Worm (Caenorhabditis elegans) whole organism, L4 larva: ENCODE results near the gene igcm-4.
A peak's percentile ranks its signal among the peaks of the same experiment; 100 is the strongest.

Experiments
- D1046.2 ChIP-seq: fragments of 200-800 bp; sonication (Bioruptor generic); IDR thresholded peaks from 2 replicates; pipeline ENCODE4 v1.3.6; 2022; ENCODE audit warnings: missing genetic modification characterization, missing compliant biosample characterization
- F44E2.7 ChIP-seq: fragments of 200-800 bp; sonication (Bioruptor generic); IDR thresholded peaks from 2 replicates; pipeline ENCODE4 v2.1.2; 2022; ENCODE audit warnings: missing genetic modification characterization, missing compliant biosample characterization
- T26A8.4 ChIP-seq: fragments of 200-800 bp; sonication (Bioruptor generic); IDR thresholded peaks from 2 replicates; pipeline ENCODE4 v1.3.6; 2022; ENCODE audit warnings: missing genetic modification characterization, missing compliant biosample characterization
- Y105C5A.15 ChIP-seq: fragments of 200-800 bp; sonication (Bioruptor generic); IDR thresholded peaks from 2 replicates; pipeline ENCODE4 v1.3.6; 2022; ENCODE audit warnings: missing genetic modification characterization, missing compliant biosample characterization
- Y75B8A.6 ChIP-seq: fragments of 200-800 bp; sonication (Bioruptor generic); IDR thresholded peaks from 2 replicates; pipeline ENCODE4 v1.3.6; 2022; ENCODE audit warnings: missing genetic modification reagents, missing genetic modification characterization, missing compliant biosample characterization
- aha-1 ChIP-seq: fragments of 150-350 bp; peaks from one replicate; lab custom pipeline; 2014; ENCODE audit warnings: missing biosample characterization, missing genetic modification characterization
- ceh-20 ChIP-seq: fragments of 200-800 bp; sonication (Bioruptor generic); IDR thresholded peaks from 2 replicates; pipeline ENCODE4 v1.3.6; 2022; ENCODE audit warnings: missing genetic modification reagents, missing genetic modification characterization, missing compliant biosample characterization
- ceh-28 ChIP-seq: fragments of 150-350 bp; optimal IDR thresholded peaks from 2 replicates; lab custom pipeline; 2014; ENCODE audit warnings: missing biosample characterization, missing genetic modification reagents, missing genetic modification characterization
- ceh-32 ChIP-seq: sonication (generic microtip); optimal IDR thresholded peaks from 2 replicates; lab custom pipeline; 2016; ENCODE audit warnings: mild to moderate bottlenecking, missing genetic modification characterization, missing compliant biosample characterization; ENCODE audit not compliant: poor library complexity
- ces-1 ChIP-seq: fragments of 150-350 bp; sonication (generic microtip); optimal IDR thresholded peaks from 4 replicates; lab custom pipeline; 2014; ENCODE audit warnings: missing biosample characterization, missing genetic modification reagents, missing genetic modification characterization
- cey-2 ChIP-seq: sonication (generic microtip); optimal IDR thresholded peaks from 3 replicates; lab custom pipeline; 2017; ENCODE audit warnings: missing genetic modification characterization, mild to moderate bottlenecking, missing compliant biosample characterization, antibody characterized with exemption, borderline replicate concordance; ENCODE audit not compliant: insufficient read depth
- ctbp-1 ChIP-seq: fragments of 200-800 bp; sonication (Bioruptor generic); IDR thresholded peaks from 2 replicates; pipeline ENCODE4 v1.3.6; 2022; ENCODE audit warnings: missing genetic modification reagents, missing genetic modification characterization, missing compliant biosample characterization
- daf-16 ChIP-seq, 3 experiments: sonication (generic microtip); optimal IDR thresholded peaks; 2 replicates each; lab custom pipeline; 2016 to 2017; ENCODE audit warnings: missing genetic modification characterization in 3 of 3, missing genetic modification reagents in 3 of 3, mild to moderate bottlenecking in 2 of 3, missing compliant biosample characterization in 2 of 3, missing biosample characterization in 1 of 3, moderate library complexity in 1 of 3
- dmd-6 ChIP-seq: fragments of 200-800 bp; sonication (Bioruptor generic); IDR thresholded peaks from 2 replicates; pipeline ENCODE4 v1.3.6; 2022; ENCODE audit warnings: missing genetic modification reagents, missing genetic modification characterization, missing compliant biosample characterization
- dmd-9 ChIP-seq: fragments of 200-800 bp; sonication (Bioruptor generic); IDR thresholded peaks from 2 replicates; pipeline ENCODE4 v1.3.6; 2022; ENCODE audit warnings: missing genetic modification reagents, missing genetic modification characterization, missing compliant biosample characterization
- dpl-1 ChIP-seq: fragments of 150-350 bp; optimal IDR thresholded peaks from 2 replicates; lab custom pipeline; 2014; ENCODE audit warnings: missing biosample characterization, missing genetic modification reagents, missing genetic modification characterization
- duxl-1 ChIP-seq: sonication (generic microtip); optimal IDR thresholded peaks from 2 replicates; lab custom pipeline; 2016; ENCODE audit warnings: mild to moderate bottlenecking, missing genetic modification characterization, moderate library complexity, missing compliant biosample characterization; ENCODE audit not compliant: poor library complexity
- dve-1 ChIP-seq: sonication (generic microtip); optimal IDR thresholded peaks from 2 replicates; lab custom pipeline; 2017; ENCODE audit warnings: antibody characterized with exemption, mild to moderate bottlenecking, missing genetic modification characterization, missing compliant biosample characterization; ENCODE audit not compliant: insufficient read depth
- hlh-11 ChIP-seq: fragments of 200-800 bp; sonication (Bioruptor generic); optimal IDR thresholded peaks from 2 replicates; lab custom pipeline; 2018; ENCODE audit warnings: mild to moderate bottlenecking, missing genetic modification characterization, missing compliant biosample characterization
- hlh-30 ChIP-seq: sonication (generic microtip); optimal IDR thresholded peaks from 2 replicates; lab custom pipeline; 2017; ENCODE audit warnings: antibody characterized with exemption, mild to moderate bottlenecking, missing genetic modification characterization, missing compliant biosample characterization; ENCODE audit not compliant: insufficient read depth
- jun-1 ChIP-seq: fragments of 150-350 bp; optimal IDR thresholded peaks from 2 replicates; lab custom pipeline; 2014; ENCODE audit warnings: missing biosample characterization, missing genetic modification reagents, missing genetic modification characterization
- lin-15B ChIP-seq: fragments of 150-350 bp; sonication (generic microtip); optimal IDR thresholded peaks from 3 replicates; lab custom pipeline; 2014; ENCODE audit warnings: missing biosample characterization, missing genetic modification characterization
- lsy-2 ChIP-seq, 2 experiments: fragments of 150-350 bp in 1 of 2; sonication (generic microtip) in 1 of 2; optimal IDR thresholded peaks; 2 replicates each; lab custom pipeline; 2014 to 2017; ENCODE audit warnings: missing biosample characterization in 2 of 2, missing genetic modification characterization in 2 of 2
- madf-9 ChIP-seq: fragments of 200-800 bp; sonication (Bioruptor generic); conservative IDR thresholded peaks from 2 replicates; pipeline ENCODE4 v1.3.6; 2022; ENCODE audit warnings: missing genetic modification reagents, missing genetic modification characterization, missing compliant biosample characterization
- mes-2 ChIP-seq: sonication (generic microtip); optimal IDR thresholded peaks from 2 replicates; lab custom pipeline; 2016; ENCODE audit warnings: missing genotype, mild to moderate bottlenecking, missing genetic modification characterization, missing compliant biosample characterization; ENCODE audit not compliant: poor library complexity, severe bottlenecking
- mxl-3 ChIP-seq: fragments of 200-800 bp; sonication (Bioruptor generic); optimal IDR thresholded peaks from 2 replicates; lab custom pipeline; 2018; ENCODE audit warnings: mild to moderate bottlenecking, missing genetic modification characterization, missing compliant biosample characterization
- nhr-102 ChIP-seq: sonication (generic microtip); optimal IDR thresholded peaks from 2 replicates; lab custom pipeline; 2016; ENCODE audit warnings: mild to moderate bottlenecking, missing genetic modification characterization, moderate library complexity, missing compliant biosample characterization
- nhr-237 ChIP-seq: sonication (generic microtip); optimal IDR thresholded peaks from 2 replicates; lab custom pipeline; 2017; ENCODE audit warnings: missing biosample characterization, missing genetic modification characterization
- nhr-28 ChIP-seq: fragments of 150-350 bp; optimal IDR thresholded peaks from 2 replicates; lab custom pipeline; 2014; ENCODE audit warnings: missing biosample characterization, missing genetic modification characterization
- nhr-42 ChIP-seq: fragments of 200-800 bp; sonication (Bioruptor generic); IDR thresholded peaks from 2 replicates; pipeline ENCODE4 v1.3.6; 2022; ENCODE audit warnings: missing genetic modification characterization, missing compliant biosample characterization
- nhr-6 ChIP-seq: fragments of 150-350 bp; optimal IDR thresholded peaks from 2 replicates; lab custom pipeline; 2014; ENCODE audit warnings: missing biosample characterization, missing genetic modification characterization
- php-3 ChIP-seq: fragments of 200-800 bp; sonication (Bioruptor generic); IDR thresholded peaks from 2 replicates; pipeline ENCODE4 v1.3.6; 2022; ENCODE audit warnings: missing genetic modification reagents, missing genetic modification characterization, missing compliant biosample characterization
- pqm-1 ChIP-seq: sonication (generic microtip); optimal IDR thresholded peaks from 2 replicates; lab custom pipeline; 2017; ENCODE audit warnings: missing biosample characterization, missing genetic modification characterization
- saeg-2 ChIP-seq: fragments of 200-800 bp; sonication (Bioruptor generic); IDR thresholded peaks from 2 replicates; pipeline ENCODE4 v1.3.6; 2022; ENCODE audit warnings: missing genetic modification reagents, missing genetic modification characterization, missing compliant biosample characterization
- sdz-12 ChIP-seq: fragments of 200-800 bp; sonication (Bioruptor generic); optimal IDR thresholded peaks from 2 replicates; lab custom pipeline; 2018; ENCODE audit warnings: mild to moderate bottlenecking, missing genetic modification characterization, missing compliant biosample characterization
- skn-1 ChIP-seq: fragments of 150-350 bp; optimal IDR thresholded peaks from 2 replicates; lab custom pipeline; 2014; ENCODE audit warnings: missing biosample characterization, missing genetic modification characterization
- snpc-1.2 ChIP-seq: fragments of 200-800 bp; sonication (Bioruptor generic); IDR thresholded peaks from 2 replicates; pipeline ENCODE4 v1.3.6; 2022; ENCODE audit warnings: missing genetic modification reagents, missing genetic modification characterization, missing compliant biosample characterization
- spr-1 ChIP-seq: sonication (generic microtip); optimal IDR thresholded peaks from 2 replicates; lab custom pipeline; 2016; ENCODE audit warnings: mild to moderate bottlenecking, missing genetic modification characterization, missing compliant biosample characterization
- spr-3 ChIP-seq: fragments of 200-800 bp; sonication (Bioruptor generic); optimal IDR thresholded peaks from 2 replicates; lab custom pipeline; 2018; ENCODE audit warnings: mild to moderate bottlenecking, missing genetic modification characterization, missing compliant biosample characterization
- tag-97 ChIP-seq: fragments of 200-800 bp; sonication (Bioruptor generic); IDR thresholded peaks from 2 replicates; pipeline ENCODE4 v1.3.6; 2022; ENCODE audit warnings: missing genetic modification characterization, missing compliant biosample characterization
- tra-1 ChIP-seq: fragments of 200-800 bp; sonication (Bioruptor generic); IDR thresholded peaks from 2 replicates; pipeline ENCODE4 v1.3.6; 2022; ENCODE audit warnings: missing genetic modification reagents, missing genetic modification characterization, missing compliant biosample characterization
- unc-130 ChIP-seq: sonication (generic microtip); optimal IDR thresholded peaks from 2 replicates; lab custom pipeline; 2016; ENCODE audit warnings: missing genetic modification reagents, missing genetic modification characterization, missing compliant biosample characterization
- unc-39 ChIP-seq: sonication (generic microtip); optimal IDR thresholded peaks from 2 replicates; lab custom pipeline; 2017; ENCODE audit warnings: missing biosample characterization, missing genetic modification characterization
- zag-1 ChIP-seq: fragments of 150-350 bp; optimal IDR thresholded peaks from 2 replicates; lab custom pipeline; 2014; ENCODE audit warnings: missing biosample characterization, missing genetic modification characterization
- zfp-2 ChIP-seq: sonication (generic microtip); optimal IDR thresholded peaks from 2 replicates; lab custom pipeline; 2016; ENCODE audit warnings: mild to moderate bottlenecking, missing genetic modification characterization, missing compliant biosample characterization
- zfp-3 ChIP-seq: fragments of 200-800 bp; sonication (Bioruptor generic); conservative IDR thresholded peaks from 2 replicates; pipeline ENCODE4 v1.3.6; 2022; ENCODE audit warnings: missing genetic modification reagents, missing genetic modification characterization, missing compliant biosample characterization

The igcm-4 gene

DNA sequence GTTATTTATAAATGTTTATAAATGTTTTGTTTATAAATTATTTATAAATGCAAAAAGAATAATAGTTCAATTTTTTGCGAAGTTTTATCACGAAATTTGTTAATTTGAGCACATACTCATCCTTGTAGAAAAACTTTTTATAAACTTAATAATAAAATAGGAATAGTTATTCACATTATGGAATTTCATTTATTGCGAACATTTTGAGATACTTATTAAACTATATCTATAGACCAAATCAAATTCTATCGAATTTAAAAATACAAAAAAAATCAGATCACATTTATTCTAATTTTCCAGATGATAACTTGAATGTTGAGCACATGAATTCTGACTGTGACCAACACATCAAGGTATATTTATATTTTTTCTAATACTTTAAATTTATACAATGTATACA, 27.3 kb downstream of the igcm-4 start, which contains the start of gene Y102A11A.3:
Gene Y102A11A.3 (plus strand): TSS at position 301 of the 400 bp plus-strand sequence.
- TF ChIP-seq spr-1 (no peak), dmd-9 (GFP tag; lab: Robert Waterston, UW) (no peak)
- TF ChIP-seq, all 104 proteins: peak for 0

DNA sequence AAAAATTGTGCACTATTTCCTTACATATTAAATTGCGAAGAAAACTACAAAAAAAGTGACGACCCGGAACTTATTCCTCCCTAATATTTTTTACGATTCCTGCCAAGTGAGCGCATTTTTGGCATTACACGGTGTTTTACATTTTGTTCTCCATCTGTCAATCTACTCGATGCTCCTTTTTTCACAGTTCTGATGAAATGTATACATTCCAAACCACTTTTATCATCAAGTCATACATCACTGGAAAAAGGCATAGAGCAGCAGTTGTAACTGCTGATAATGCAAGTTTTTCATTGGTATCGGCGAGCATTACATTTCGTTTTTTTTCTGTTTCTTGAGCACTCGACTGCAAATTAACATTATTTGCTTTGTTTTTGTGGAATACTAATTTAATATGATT, 27.9 kb downstream of the igcm-4 start:
- TF ChIP-seq zfp-3 (GFP tag; lab: Robert Waterston, UW) (no peak), tra-1 (GFP tag; lab: Robert Waterston, UW) (0 out of 2 replicates have a peak, but pooled peaks have one; percentile 60), nhr-6 (tag; lab: Kevin White, UChicago) (no peak), snpc-1.2 (GFP tag; lab: Robert Waterston, UW) (no peak), skn-1 (tag; lab: Kevin White, UChicago) (no peak), Y75B8A.6 (GFP tag; lab: Robert Waterston, UW) (no peak), ceh-32 (tag; lab: Kevin White, UChicago) (no peak), daf-16 (GFP tag; optimal IDR thresholded peaks at IDR 0.05; lab: Kevin White, UChicago) (no peak), daf-16 (tag; optimal IDR thresholded peaks at IDR 0.05; lab: Kevin White, UChicago) (peak; percentile 35), mxl-3 (GFP tag; lab: Kevin White, UChicago) (no peak), hlh-11 (peak; percentile 44), mes-2 (tag; lab: Kevin White, UChicago) (peak; percentile 31), duxl-1 (no peak), tag-97 (GFP tag; lab: Robert Waterston, UW) (no peak), pqm-1 (tag; lab: Kevin White, UChicago) (peak; percentile 91), hlh-30 (tag; lab: Kevin White, UChicago) (peak; percentile 21), saeg-2 (GFP tag; lab: Robert Waterston, UW) (no peak), nhr-237 (tag; lab: Kevin White, UChicago) (no peak), ctbp-1 (GFP tag; lab: Robert Waterston, UW) (no peak), dve-1 (tag; lab: Kevin White, UChicago) (peak; percentile 19), php-3 (GFP tag; lab: Robert Waterston, UW) (peak; percentile 70), nhr-28 (tag; lab: Kevin White, UChicago) (peak; percentile 49), dmd-6 (GFP tag; lab: Robert Waterston, UW) (peak; percentile 72)
- TF ChIP-seq, all 104 proteins: peak for 10

DNA sequence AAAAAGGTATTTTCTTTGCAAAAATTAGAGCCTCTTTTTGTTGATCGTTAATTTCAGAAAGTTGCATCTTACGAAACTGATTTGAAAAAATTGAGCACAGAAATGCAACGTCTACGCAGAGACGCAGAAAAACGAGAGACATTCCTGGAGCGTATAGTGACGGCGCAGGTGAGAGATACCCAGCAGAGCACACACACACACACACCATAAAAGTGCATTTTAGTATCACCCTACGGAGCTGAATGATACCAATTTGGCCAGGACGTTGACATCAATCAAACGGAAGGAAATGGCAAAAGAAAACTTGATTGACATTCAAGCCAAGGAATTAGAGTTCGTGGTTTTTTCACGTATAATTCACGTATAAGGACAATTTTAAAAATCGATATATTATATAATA, 31.6 kb downstream of the igcm-4 start:
- TF ChIP-seq F44E2.7 (GFP tag; lab: Robert Waterston, UW) = no peak
- no peak for TF ChIP-seq lin-15B
- TF ChIP-seq T26A8.4 (GFP tag; lab: Robert Waterston, UW) = no peak
- peak in 1 of 2 experiments; percentile 18 for TF ChIP-seq lsy-2 (tag; optimal IDR thresholded peaks at IDR 0.05; lab: Kevin White, UChicago)
- no peak for TF ChIP-seq unc-130 (GFP tag; lab: Kevin White, UChicago)
- no peak for TF ChIP-seq cey-2 (tag; lab: Kevin White, UChicago)
- no peak for TF ChIP-seq jun-1
- no peak for TF ChIP-seq Y105C5A.15 (GFP tag; lab: Robert Waterston, UW)
- no peak for TF ChIP-seq nhr-42 (GFP tag; lab: Robert Waterston, UW)
- no peak for TF ChIP-seq spr-3
- TF ChIP-seq unc-39 (tag; lab: Kevin White, UChicago) = no peak
- peak; percentile 20 for TF ChIP-seq mes-2 (tag; lab: Kevin White, UChicago)
- no peak for TF ChIP-seq skn-1 (tag; lab: Kevin White, UChicago)
- no peak for TF ChIP-seq nhr-102 (tag; lab: Kevin White, UChicago)
- TF ChIP-seq ceh-28 (tag; lab: Kevin White, UChicago) = no peak
- TF ChIP-seq snpc-1.2 (GFP tag; lab: Robert Waterston, UW) = no peak
- no peak for TF ChIP-seq nhr-6 (tag; lab: Kevin White, UChicago)
- no peak for TF ChIP-seq ceh-20 (GFP tag; lab: Robert Waterston, UW)
- no peak for TF ChIP-seq madf-9
- TF ChIP-seq php-3 (GFP tag; lab: Robert Waterston, UW) = peak; percentile 76
- peak; percentile 77 for TF ChIP-seq hlh-11
- TF ChIP-seq aha-1 (tag; lab: Kevin White, UChicago) = peak; percentile 86
- TF ChIP-seq dve-1 (tag; lab: Kevin White, UChicago) = peak; percentile 80
- TF ChIP-seq sdz-12 = no peak
- TF ChIP-seq ces-1 (GFP tag; lab: Kevin White, UChicago) = no peak
- peak; percentile 80 for TF ChIP-seq nhr-28 (tag; lab: Kevin White, UChicago)
- no peak for TF ChIP-seq dpl-1 (GFP tag; lab: Kevin White, UChicago)
- TF ChIP-seq zag-1 (tag; lab: Kevin White, UChicago) = no peak
- no peak for TF ChIP-seq zfp-2 (tag; lab: Kevin White, UChicago)
- no peak for TF ChIP-seq D1046.2 (GFP tag; lab: Robert Waterston, UW)
